Fruit fly (Drosophila melanogaster) whole organism, embryonic: ENCODE measurements around the gene CG32428.

Source experiments
- Aef1 ChIP-seq: fragments of 200-800 bp; sonication (Bioruptor generic); IDR thresholded peaks from 3 replicates; pipeline ENCODE4 v1.3.6; 2022; ENCODE audit warnings: missing biosample characterization, missing genetic modification characterization
- Antp ChIP-seq: fragments of 200-800 bp; sonication (Bioruptor generic); optimal IDR thresholded peaks from 3 replicates; lab custom pipeline; 2016; ENCODE audit warnings: missing biosample characterization, missing genetic modification characterization
- C15 ChIP-seq: fragments of 200-800 bp; sonication (Bioruptor generic); IDR thresholded peaks from 3 replicates; pipeline ENCODE4 v1.3.6; 2022; ENCODE audit warnings: missing biosample characterization, missing genetic modification characterization
- CG10209 ChIP-seq: fragments of 200-800 bp; sonication (Bioruptor generic); optimal IDR thresholded peaks from 3 replicates; lab custom pipeline; 2017; ENCODE audit warnings: missing biosample characterization, mild to moderate bottlenecking, missing genetic modification characterization, missing genetic modification reagents
- CG10431 ChIP-seq: fragments of 200-800 bp; sonication (Bioruptor generic); optimal IDR thresholded peaks from 3 replicates; lab custom pipeline; 2018; ENCODE audit warnings: missing biosample characterization, mild to moderate bottlenecking, missing genetic modification characterization
- CG11093 ChIP-seq: fragments of 200-800 bp; sonication (Bioruptor generic); IDR thresholded peaks from 3 replicates; pipeline ENCODE4 v1.3.6; 2022; ENCODE audit warnings: missing biosample characterization, missing genetic modification characterization
- CG11695 ChIP-seq: fragments of 200-800 bp; sonication (Bioruptor generic); IDR thresholded peaks from 3 replicates; pipeline ENCODE4 v1.3.6; 2022; ENCODE audit warnings: missing biosample characterization, missing genetic modification characterization
- CG11696 ChIP-seq: fragments of 200-800 bp; sonication (Bioruptor generic); IDR thresholded peaks from 2 replicates; pipeline ENCODE4 v1.3.6; 2022; ENCODE audit warnings: missing biosample characterization, missing genetic modification characterization
- CG12104 ChIP-seq: fragments of 200-800 bp; sonication (Bioruptor generic); optimal IDR thresholded peaks from 3 replicates; lab custom pipeline; 2016; ENCODE audit warnings: missing biosample characterization, missing genetic modification characterization
- CG12744 ChIP-seq: fragments of 200-800 bp; sonication (Bioruptor generic); optimal IDR thresholded peaks from 2 replicates; lab custom pipeline; 2016; ENCODE audit warnings: missing biosample characterization, missing genetic modification characterization
- CG13287 ChIP-seq: fragments of 200-800 bp; sonication (Bioruptor generic); IDR thresholded peaks from 2 replicates; pipeline ENCODE4 v1.3.6; 2022; ENCODE audit warnings: missing biosample characterization, missing genetic modification characterization; ENCODE audit not compliant: partially characterized antibody
- CG14965 ChIP-seq: fragments of 200-800 bp; sonication (Bioruptor generic); optimal IDR thresholded peaks from 2 replicates; lab custom pipeline; 2016; ENCODE audit warnings: missing biosample characterization, missing genetic modification characterization, borderline replicate concordance
- CG1603 ChIP-seq: fragments of 200-800 bp; sonication (Bioruptor generic); optimal IDR thresholded peaks from 2 replicates; lab custom pipeline; 2019; ENCODE audit warnings: missing biosample characterization, mild to moderate bottlenecking, missing genetic modification characterization, moderate library complexity
- CG17385 ChIP-seq: fragments of 200-800 bp; sonication (Bioruptor generic); optimal IDR thresholded peaks from 3 replicates; lab custom pipeline; 2018; ENCODE audit warnings: missing biosample characterization, mild to moderate bottlenecking, missing genetic modification characterization
- CG31441 ChIP-seq: fragments of 200-800 bp; sonication (Bioruptor generic); IDR thresholded peaks from 2 replicates; pipeline ENCODE4 v1.3.6; 2022; ENCODE audit warnings: missing biosample characterization, missing genetic modification characterization
- CG32767 ChIP-seq: fragments of 200-800 bp; sonication (Bioruptor generic); IDR thresholded peaks from 2 replicates; pipeline ENCODE4 v1.3.6; 2022; ENCODE audit warnings: missing biosample characterization, missing genetic modification characterization
- CG4328 ChIP-seq: fragments of 200-800 bp; sonication (Bioruptor generic); optimal IDR thresholded peaks from 3 replicates; lab custom pipeline; 2017; ENCODE audit warnings: missing biosample characterization, missing genetic modification reagents, missing genetic modification characterization
- CG8765 ChIP-seq: fragments of 200-800 bp; sonication (Bioruptor generic); IDR thresholded peaks from 2 replicates; pipeline ENCODE4 v1.3.6; 2022; ENCODE audit warnings: missing biosample characterization, missing genetic modification characterization
- CG8924 ChIP-seq: fragments of 200-800 bp; optimal IDR thresholded peaks from 3 replicates; lab custom pipeline; 2019; ENCODE audit warnings: missing biosample characterization, mild to moderate bottlenecking, missing genetic modification characterization, moderate library complexity
- Fer3 ChIP-seq: fragments of 200-800 bp; sonication (Bioruptor generic); optimal IDR thresholded peaks from 2 replicates; lab custom pipeline; 2018; ENCODE audit warnings: missing biosample characterization, mild to moderate bottlenecking, missing genetic modification characterization, moderate library complexity
- Hmx ChIP-seq: fragments of 200-800 bp; sonication (Bioruptor generic); optimal IDR thresholded peaks from 2 replicates; lab custom pipeline; 2016; ENCODE audit warnings: missing biosample characterization, missing genetic modification characterization
- Mes4 ChIP-seq: fragments of 200-800 bp; sonication (Bioruptor generic); optimal IDR thresholded peaks from 2 replicates; lab custom pipeline; 2016; ENCODE audit warnings: missing biosample characterization, missing genetic modification characterization
- NK7.1 ChIP-seq: fragments of 200-800 bp; sonication (Bioruptor generic); optimal IDR thresholded peaks from 3 replicates; lab custom pipeline; 2016; ENCODE audit warnings: missing biosample characterization, missing genetic modification characterization
- Neu2 ChIP-seq: fragments of 200-800 bp; sonication (Bioruptor generic); optimal IDR thresholded peaks from 3 replicates; lab custom pipeline; 2016; ENCODE audit warnings: missing biosample characterization, missing genetic modification characterization, borderline replicate concordance
- Sry-β ChIP-seq: fragments of 200-800 bp; sonication (Bioruptor generic); optimal IDR thresholded peaks from 2 replicates; lab custom pipeline; 2018; ENCODE audit warnings: missing biosample characterization, mild to moderate bottlenecking, missing genetic modification characterization, moderate library complexity
- amos ChIP-seq: fragments of 200-800 bp; sonication (Bioruptor generic); IDR thresholded peaks from 2 replicates; pipeline ENCODE4 v1.3.6; 2022; ENCODE audit warnings: missing biosample characterization, missing genetic modification characterization; ENCODE audit not compliant: partially characterized antibody
- ase ChIP-seq: fragments of 200-800 bp; sonication (Bioruptor generic); IDR thresholded peaks from 3 replicates; pipeline ENCODE4 v1.3.6; 2022; ENCODE audit warnings: missing biosample characterization, missing genetic modification characterization
- chif ChIP-seq, 2 experiments: fragments of 200-800 bp; sonication (Bioruptor generic); optimal IDR thresholded peaks; 3 replicates each; lab custom pipeline; 2016; ENCODE audit warnings: missing biosample characterization in 2 of 2, missing genetic modification characterization in 2 of 2
- dysf ChIP-seq: fragments of 200-800 bp; sonication (Bioruptor generic); IDR thresholded peaks from 3 replicates; pipeline ENCODE4 v1.3.6; 2022; ENCODE audit warnings: missing biosample characterization, missing genetic modification characterization
- en ChIP-seq: fragments of 200-800 bp; sonication (Bioruptor generic); optimal IDR thresholded peaks from 2 replicates; lab custom pipeline; 2016; ENCODE audit warnings: missing biosample characterization, missing genetic modification characterization
- esg ChIP-seq: fragments of 200-800 bp; sonication (Bioruptor generic); conservative IDR thresholded peaks from 2 replicates; pipeline ENCODE4 v1.3.6; 2022; ENCODE audit warnings: missing biosample characterization, missing genetic modification characterization
- fd3F ChIP-seq: fragments of 200-800 bp; sonication (Bioruptor generic); optimal IDR thresholded peaks from 2 replicates; lab custom pipeline; 2018; ENCODE audit warnings: missing biosample characterization, mild to moderate bottlenecking, missing genetic modification characterization, moderate library complexity
- gro ChIP-seq: fragments of 200-800 bp; sonication (Bioruptor generic); optimal IDR thresholded peaks from 2 replicates; lab custom pipeline; 2016; ENCODE audit warnings: missing biosample characterization, missing genetic modification characterization
- hth ChIP-seq: fragments of >200 bp; optimal IDR thresholded peaks from 2 replicates; lab custom pipeline; 2017; ENCODE audit warnings: inconsistent platforms
- ind ChIP-seq: fragments of 200-800 bp; sonication (Bioruptor generic); optimal IDR thresholded peaks from 3 replicates; lab custom pipeline; 2016; ENCODE audit warnings: missing biosample characterization, missing genetic modification characterization
- jing ChIP-seq: fragments of 200-800 bp; sonication (Bioruptor generic); optimal IDR thresholded peaks from 2 replicates; lab custom pipeline; 2018; ENCODE audit warnings: missing biosample characterization, mild to moderate bottlenecking, missing genetic modification characterization
- ken ChIP-seq: fragments of 200-800 bp; sonication (Bioruptor generic); IDR thresholded peaks from 3 replicates; pipeline ENCODE4 v1.3.6; 2022; ENCODE audit warnings: missing biosample characterization, missing genetic modification characterization
- klu ChIP-seq: fragments of 200-800 bp; sonication (Bioruptor generic); IDR thresholded peaks from 2 replicates; pipeline ENCODE4 v1.3.6; 2022; ENCODE audit warnings: missing biosample characterization, missing genetic modification characterization
- otp ChIP-seq: fragments of 200-800 bp; sonication (Bioruptor generic); IDR thresholded peaks from 3 replicates; pipeline ENCODE4, ENCODE4 v1.3.6; 2022; ENCODE audit warnings: missing biosample characterization, missing genetic modification characterization
- pb ChIP-seq: fragments of 200-800 bp; sonication (Bioruptor generic); optimal IDR thresholded peaks from 3 replicates; lab custom pipeline; 2016; ENCODE audit warnings: missing biosample characterization, missing genetic modification characterization
- pfk ChIP-seq: fragments of 200-800 bp; sonication (Bioruptor generic); optimal IDR thresholded peaks from 2 replicates; lab custom pipeline; 2018; ENCODE audit warnings: missing biosample characterization, mild to moderate bottlenecking, missing genetic modification characterization, moderate library complexity
- salm ChIP-seq: fragments of 200-800 bp; sonication (Bioruptor generic); optimal IDR thresholded peaks from 2 replicates; lab custom pipeline; 2018; ENCODE audit warnings: missing biosample characterization, mild to moderate bottlenecking, missing genetic modification characterization
- sisA ChIP-seq: fragments of 200-800 bp; sonication (Bioruptor generic); IDR thresholded peaks from 2 replicates; pipeline ENCODE4 v1.3.6; 2022; ENCODE audit warnings: missing biosample characterization, missing genetic modification characterization
- slbo ChIP-seq: fragments of 200-800 bp; sonication (Bioruptor generic); IDR thresholded peaks from 2 replicates; pipeline ENCODE4 v1.3.6; 2022; ENCODE audit warnings: missing biosample characterization, missing genetic modification characterization
- tio ChIP-seq: fragments of 200-800 bp; sonication (Bioruptor generic); optimal IDR thresholded peaks from 2 replicates; lab custom pipeline; 2017; ENCODE audit warnings: missing biosample characterization, missing genetic modification characterization, inconsistent platforms
- tll ChIP-seq, 2 experiments: fragments of 200-800 bp in 1 of 2; fragments of >200 bp in 1 of 2; sonication (Bioruptor generic) in 1 of 2; optimal IDR thresholded peaks; 2 replicates each; lab custom pipeline; 2017 to 2019; ENCODE audit warnings: missing biosample characterization in 2 of 2, missing genetic modification characterization in 2 of 2, mild to moderate bottlenecking in 1 of 2, moderate library complexity in 1 of 2
- tx ChIP-seq: fragments of 200-800 bp; sonication (Bioruptor generic); optimal IDR thresholded peaks from 2 replicates; lab custom pipeline; 2016; ENCODE audit warnings: missing biosample characterization, missing genetic modification characterization
- yki ChIP-seq: fragments of >200 bp; optimal IDR thresholded peaks from 3 replicates; lab custom pipeline; 2018
- zf30C ChIP-seq: fragments of 200-800 bp; sonication (Bioruptor generic); optimal IDR thresholded peaks from 3 replicates; lab custom pipeline; 2018; ENCODE audit warnings: missing biosample characterization, mild to moderate bottlenecking, missing genetic modification characterization
- zfh1 ChIP-seq: fragments of 200-800 bp; sonication (Bioruptor generic); IDR thresholded peaks from 3 replicates; pipeline ENCODE4 v1.3.6; 2022; ENCODE audit warnings: missing biosample characterization, missing genetic modification characterization

The CG32428 gene

DNA sequence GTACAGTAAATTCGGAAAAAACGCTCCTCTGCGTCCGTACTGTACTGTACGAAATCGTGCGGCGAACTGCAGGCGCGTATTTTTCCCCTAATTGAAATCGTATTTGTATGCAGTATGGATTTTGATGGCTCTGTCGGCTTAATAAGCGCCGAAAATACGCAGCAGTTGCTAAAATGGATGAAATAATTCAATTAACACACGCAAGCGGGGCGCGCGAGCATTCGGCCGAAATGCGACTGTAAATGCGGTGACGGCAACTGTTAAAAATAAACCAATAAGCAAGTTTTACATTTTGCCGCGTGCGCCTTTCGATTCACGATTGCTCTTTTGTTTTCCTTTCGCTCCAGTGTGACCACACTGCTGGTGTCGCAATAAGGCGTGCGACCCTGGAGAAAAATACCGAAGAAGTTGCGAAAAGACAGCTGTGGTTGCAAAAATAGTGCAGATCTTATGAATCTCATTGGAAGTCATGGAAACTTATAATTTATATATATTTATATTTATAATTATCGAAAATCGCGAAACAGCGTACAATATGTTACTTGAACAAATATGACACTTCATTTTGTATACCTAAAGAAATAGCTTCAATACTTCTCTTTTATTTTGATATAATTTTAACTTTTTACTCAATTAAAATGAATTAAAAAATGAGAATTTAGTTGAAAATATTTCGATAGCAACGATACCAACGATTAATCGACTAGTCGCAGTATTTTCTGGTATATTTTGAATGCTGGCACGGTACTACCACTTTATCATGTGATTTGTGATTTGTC, at the start of gene CG32428, which contains the start of gene CG5969 (continued):
- TF ChIP-seq fd3F (GFP tag; lab: Kevin White, UChicago): peak; percentile 58
- TF ChIP-seq CG14965: no peak
- TF ChIP-seq Fer3: peak; percentile 73
- no peak for TF ChIP-seq amos (GFP tag; lab: Robert Waterston, UW)
- peak; percentile 49 for TF ChIP-seq CG17385 (GFP tag; lab: Kevin White, UChicago)
- peak; percentile 68 for TF ChIP-seq Aef1
- TF ChIP-seq NK7.1: no peak
- TF ChIP-seq CG13287: no peak; the same call in 1 of the 2 replicates
- TF ChIP-seq CG11093 (GFP tag; lab: Robert Waterston, UW): no peak
- no peak for TF ChIP-seq chif (GFP tag; optimal IDR thresholded peaks at IDR 0.05; lab: Kevin White, UChicago)
- no peak for TF ChIP-seq Sry-β (GFP tag; lab: Kevin White, UChicago)
- TF ChIP-seq tio: no peak
- no peak for TF ChIP-seq CG4328 (GFP tag; lab: Kevin White, UChicago)
- TF ChIP-seq gro (GFP tag; lab: Kevin White, UChicago): peak; percentile 9
- no peak for TF ChIP-seq C15 (GFP tag; lab: Robert Waterston, UW)
- TF ChIP-seq ken: no peak
- TF ChIP-seq jing (GFP tag; lab: Kevin White, UChicago): no peak
- no peak for TF ChIP-seq tll (GFP tag; optimal IDR thresholded peaks at IDR 0.05; lab: Kevin White, UChicago)
- TF ChIP-seq Neu2: no peak
- peak; percentile 37; the same call in 1 of the 2 replicates for TF ChIP-seq sisA (GFP tag; lab: Robert Waterston, UW)
- TF ChIP-seq CG11696 (GFP tag; lab: Robert Waterston, UW): peak; percentile 92
- peak; percentile 67 for TF ChIP-seq dysf (GFP tag; lab: Robert Waterston, UW)
- no peak for TF ChIP-seq Hmx (GFP tag; lab: Kevin White, UChicago)
- TF ChIP-seq ind (GFP tag; lab: Kevin White, UChicago): peak; percentile 68
- TF ChIP-seq otp (GFP tag; lab: Robert Waterston, UW): no peak
- TF ChIP-seq CG10431: no peak
- peak; percentile 89 for TF ChIP-seq slbo (GFP tag; lab: Robert Waterston, UW)
- TF ChIP-seq CG31441 (GFP tag; lab: Robert Waterston, UW): no peak; the same call in 1 of the 2 replicates
- no peak for TF ChIP-seq CG32767 (GFP tag; lab: Robert Waterston, UW)
- no peak for TF ChIP-seq en
- TF ChIP-seq yki (lab: Kevin White, UChicago): no peak
- TF ChIP-seq klu (GFP tag; lab: Robert Waterston, UW): no peak
- no peak for TF ChIP-seq tx
- TF ChIP-seq CG8765 (GFP tag; lab: Robert Waterston, UW): no peak
- TF ChIP-seq pb (GFP tag; lab: Kevin White, UChicago): no peak
- TF ChIP-seq ase (GFP tag; lab: Robert Waterston, UW): peak; percentile 50; the same call in 1 of the 3 replicates
- peak; percentile 70 for TF ChIP-seq CG10209 (GFP tag; lab: Kevin White, UChicago)
- TF ChIP-seq CG8924 (tag; lab: Kevin White, UChicago): peak; percentile 70
- TF ChIP-seq esg (GFP tag; lab: Robert Waterston, UW): peak; percentile 52
- TF ChIP-seq pfk (GFP tag; lab: Kevin White, UChicago): no peak
- no peak for TF ChIP-seq hth (lab: Kevin White, UChicago)
- TF ChIP-seq Mes4 (GFP tag; lab: Kevin White, UChicago): no peak
- TF ChIP-seq CG1603 (tag; lab: Kevin White, UChicago): peak; percentile 38
- no peak; the same call in 2 of the 3 replicates for TF ChIP-seq CG11695
- no peak for TF ChIP-seq salm
- no peak for TF ChIP-seq Antp
- peak; percentile 55 for TF ChIP-seq CG12104 (GFP tag; lab: Kevin White, UChicago)
- no peak for TF ChIP-seq zf30C (GFP tag; lab: Kevin White, UChicago)
- TF ChIP-seq zfh1 (GFP tag; lab: Robert Waterston, UW): peak; percentile 62; the same call in 2 of the 3 replicates
- TF ChIP-seq CG12744 (GFP tag; lab: Kevin White, UChicago): no peak
